Fruit fly (Drosophila melanogaster) whole organism, embryonic: ENCODE measurements around the gene Atg14.

Source experiments
- Antp ChIP-seq: fragments of 200-800 bp; sonication (Bioruptor generic); optimal IDR thresholded peaks from 3 replicates; lab custom pipeline; 2016; ENCODE audit warnings: missing biosample characterization, missing genetic modification characterization
- Atf-2 ChIP-seq: fragments of 200-800 bp; sonication (Bioruptor generic); optimal IDR thresholded peaks from 2 replicates; lab custom pipeline; 2016; ENCODE audit warnings: missing biosample characterization, missing genetic modification characterization
- B-H1 ChIP-seq: fragments of 200-800 bp; sonication (Bioruptor generic); IDR thresholded peaks from 3 replicates; pipeline ENCODE4 v1.3.6; 2022; ENCODE audit warnings: missing biosample characterization, missing genetic modification characterization
- BtbVII ChIP-seq: fragments of 200-800 bp; sonication (Bioruptor generic); optimal IDR thresholded peaks from 3 replicates; lab custom pipeline; 2017; ENCODE audit warnings: missing biosample characterization, mild to moderate bottlenecking, missing genetic modification characterization
- CG10431 ChIP-seq: fragments of 200-800 bp; sonication (Bioruptor generic); optimal IDR thresholded peaks from 3 replicates; lab custom pipeline; 2018; ENCODE audit warnings: missing biosample characterization, mild to moderate bottlenecking, missing genetic modification characterization
- CG10959 ChIP-seq: fragments of 200-800 bp; sonication (Bioruptor generic); IDR thresholded peaks from 2 replicates; pipeline ENCODE4 v1.3.6; 2022; ENCODE audit warnings: missing biosample characterization, missing genetic modification characterization
- CG12071 ChIP-seq: fragments of 200-800 bp; sonication (Bioruptor generic); optimal IDR thresholded peaks from 3 replicates; lab custom pipeline; 2018; ENCODE audit warnings: missing biosample characterization, mild to moderate bottlenecking, missing genetic modification characterization
- CG12659 ChIP-seq: fragments of 200-800 bp; sonication (Bioruptor generic); optimal IDR thresholded peaks from 3 replicates; lab custom pipeline; 2017; ENCODE audit warnings: mild to moderate bottlenecking, missing biosample characterization, missing genetic modification reagents, missing genetic modification characterization
- CG13624 ChIP-seq: fragments of 200-800 bp; sonication (Bioruptor generic); optimal IDR thresholded peaks from 2 replicates; lab custom pipeline; 2016; ENCODE audit warnings: missing biosample characterization, missing genetic modification characterization
- CG14050 ChIP-seq: fragments of 200-800 bp; sonication (Bioruptor generic); IDR thresholded peaks from 3 replicates; pipeline ENCODE4 v1.3.6; 2022; ENCODE audit warnings: missing biosample characterization, missing genetic modification characterization
- CG14441 ChIP-seq: fragments of 200-800 bp; sonication (Bioruptor generic); IDR thresholded peaks from 2 replicates; pipeline ENCODE4 v1.3.6; 2022; ENCODE audit warnings: missing biosample characterization, missing genetic modification characterization
- CG14965 ChIP-seq: fragments of 200-800 bp; sonication (Bioruptor generic); optimal IDR thresholded peaks from 2 replicates; lab custom pipeline; 2016; ENCODE audit warnings: missing biosample characterization, missing genetic modification characterization, borderline replicate concordance
- CG17359 ChIP-seq: fragments of 200-800 bp; sonication (Bioruptor generic); optimal IDR thresholded peaks from 3 replicates; lab custom pipeline; 2018; ENCODE audit warnings: missing biosample characterization, mild to moderate bottlenecking, missing genetic modification characterization, moderate library complexity
- CG17361 ChIP-seq: fragments of 200-800 bp; sonication (Bioruptor generic); IDR thresholded peaks from 3 replicates; pipeline ENCODE4 v1.3.6; 2022; ENCODE audit warnings: missing biosample characterization, missing genetic modification characterization
- CG3281 ChIP-seq: fragments of 200-800 bp; sonication (Bioruptor generic); optimal IDR thresholded peaks from 3 replicates; lab custom pipeline; 2017; ENCODE audit warnings: missing biosample characterization, mild to moderate bottlenecking, missing genetic modification characterization
- CG34224 ChIP-seq: fragments of 200-800 bp; sonication (Bioruptor generic); IDR thresholded peaks from 3 replicates; pipeline ENCODE4 v1.3.6; 2022; ENCODE audit warnings: missing biosample characterization, missing genetic modification characterization; ENCODE audit not compliant: partially characterized antibody
- CG43689 ChIP-seq: fragments of 200-800 bp; sonication (Bioruptor generic); IDR thresholded peaks from 2 replicates; pipeline ENCODE4 v1.3.6; 2022; ENCODE audit warnings: missing biosample characterization, missing genetic modification characterization
- CG4404 ChIP-seq: fragments of 200-800 bp; sonication (Bioruptor generic); IDR thresholded peaks from 2 replicates; pipeline ENCODE4 v1.3.6; 2022; ENCODE audit warnings: missing biosample characterization, missing genetic modification characterization
- CG4730 ChIP-seq: fragments of 200-800 bp; sonication (Bioruptor generic); IDR thresholded peaks from 2 replicates; pipeline ENCODE4 v1.3.6; 2022; ENCODE audit warnings: missing biosample characterization, missing genetic modification characterization
- CG4820 ChIP-seq: fragments of 200-800 bp; sonication (Bioruptor generic); optimal IDR thresholded peaks from 3 replicates; lab custom pipeline; 2016; ENCODE audit warnings: missing biosample characterization, missing genetic modification characterization
- CG6765 ChIP-seq: fragments of 200-800 bp; sonication (Bioruptor generic); optimal IDR thresholded peaks from 3 replicates; lab custom pipeline; 2017; ENCODE audit warnings: missing biosample characterization, mild to moderate bottlenecking, missing genetic modification characterization
- CHES-1-like ChIP-seq: fragments of 200-800 bp; sonication (Bioruptor generic); optimal IDR thresholded peaks from 2 replicates; lab custom pipeline; 2016; ENCODE audit warnings: missing biosample characterization, missing genetic modification characterization
- Dfd ChIP-seq, 2 experiments: fragments of >200 bp; optimal IDR thresholded peaks; 2 replicates each; lab custom pipeline; 2017; ENCODE audit warnings: missing biosample characterization in 2 of 2, missing genetic modification characterization in 2 of 2
- Dref ChIP-seq: fragments of 200-800 bp; sonication (Bioruptor generic); IDR thresholded peaks from 2 replicates; pipeline ENCODE4 v1.3.6; 2022; ENCODE audit warnings: missing biosample characterization, missing genetic modification characterization
- ERR ChIP-seq: fragments of 200-800 bp; sonication (Bioruptor generic); optimal IDR thresholded peaks from 2 replicates; lab custom pipeline; 2016; ENCODE audit warnings: missing biosample characterization, missing genetic modification characterization
- Eip74EF ChIP-seq, 2 experiments: fragments of 200-800 bp in 1 of 2; fragments of >200 bp in 1 of 2; sonication (Bioruptor generic) in 1 of 2; optimal IDR thresholded peaks; 2 replicates each; lab custom pipeline; 2017 to 2019; ENCODE audit warnings: missing biosample characterization in 2 of 2, missing genetic modification characterization in 2 of 2, mild to moderate bottlenecking in 1 of 2, moderate library complexity in 1 of 2
- Ets65A ChIP-seq: fragments of 200-800 bp; sonication (Bioruptor generic); peaks from one replicate; lab custom pipeline; 2016; ENCODE audit warnings: missing biosample characterization, missing genetic modification characterization
- Ets97D ChIP-seq: fragments of 200-800 bp; sonication (Bioruptor generic); optimal IDR thresholded peaks from 3 replicates; lab custom pipeline; 2016; ENCODE audit warnings: missing biosample characterization, missing genetic modification characterization
- Fer2 ChIP-seq: fragments of 200-800 bp; sonication (Bioruptor generic); optimal IDR thresholded peaks from 2 replicates; lab custom pipeline; 2018; ENCODE audit warnings: missing biosample characterization, mild to moderate bottlenecking, missing genetic modification characterization, moderate library complexity
- Mrtf ChIP-seq: fragments of 200-800 bp; sonication (Bioruptor generic); IDR thresholded peaks from 3 replicates; pipeline ENCODE4 v1.3.6; 2022; ENCODE audit warnings: missing biosample characterization, missing genetic modification characterization
- Myb ChIP-seq: fragments of 200-800 bp; sonication (Bioruptor generic); optimal IDR thresholded peaks from 2 replicates; lab custom pipeline; 2016; ENCODE audit warnings: missing biosample characterization, missing genetic modification characterization
- Scr ChIP-seq: fragments of 200-800 bp; sonication (Bioruptor generic); IDR thresholded peaks from 2 replicates; pipeline ENCODE4 v1.3.6; 2022; ENCODE audit warnings: missing biosample characterization, missing genetic modification characterization; ENCODE audit not compliant: partially characterized antibody
- Six4 ChIP-seq: fragments of 200-800 bp; sonication (Bioruptor generic); optimal IDR thresholded peaks from 2 replicates; lab custom pipeline; 2016; ENCODE audit warnings: missing biosample characterization, missing genetic modification characterization
- Sox100B ChIP-seq: fragments of 200-800 bp; sonication (Bioruptor generic); optimal IDR thresholded peaks from 3 replicates; lab custom pipeline; 2018; ENCODE audit warnings: missing biosample characterization, mild to moderate bottlenecking, missing genetic modification characterization
- Sry-β ChIP-seq: fragments of 200-800 bp; sonication (Bioruptor generic); optimal IDR thresholded peaks from 2 replicates; lab custom pipeline; 2018; ENCODE audit warnings: missing biosample characterization, mild to moderate bottlenecking, missing genetic modification characterization, moderate library complexity
- Tbp ChIP-seq: fragments of >200 bp; optimal IDR thresholded peaks from 2 replicates; lab custom pipeline; 2018; ENCODE audit warnings: missing biosample characterization, missing genetic modification characterization
- ap ChIP-seq: fragments of 200-800 bp; sonication (Bioruptor generic); IDR thresholded peaks from 2 replicates; pipeline ENCODE4 v1.3.6; 2022; ENCODE audit warnings: missing biosample characterization, missing genetic modification characterization
- bsh ChIP-seq, 2 experiments: fragments of 200-800 bp; sonication (Bioruptor generic); optimal IDR thresholded peaks; 2 replicates each; lab custom pipeline; 2017 to 2018; ENCODE audit warnings: mild to moderate bottlenecking in 2 of 2, missing biosample characterization in 2 of 2, missing genetic modification characterization in 2 of 2, moderate library complexity in 1 of 2
- caup ChIP-seq: fragments of 200-800 bp; sonication (Bioruptor generic); optimal IDR thresholded peaks from 3 replicates; lab custom pipeline; 2017; ENCODE audit warnings: missing biosample characterization, mild to moderate bottlenecking, missing genetic modification characterization, moderate library complexity; ENCODE audit not compliant: severe bottlenecking
- chm ChIP-seq: fragments of 200-800 bp; sonication (Bioruptor generic); IDR thresholded peaks from 2 replicates; pipeline ENCODE4 v1.3.6; 2022; ENCODE audit warnings: missing biosample characterization, missing genetic modification characterization
- chn ChIP-seq: fragments of 200-800 bp; sonication (Bioruptor generic); optimal IDR thresholded peaks from 2 replicates; lab custom pipeline; 2016; ENCODE audit warnings: missing biosample characterization, missing genetic modification characterization
- fd64A ChIP-seq: fragments of 200-800 bp; sonication (Bioruptor generic); optimal IDR thresholded peaks from 3 replicates; lab custom pipeline; 2018; ENCODE audit warnings: missing biosample characterization, mild to moderate bottlenecking, missing genetic modification characterization
- her ChIP-seq: fragments of 200-800 bp; sonication (Bioruptor generic); optimal IDR thresholded peaks from 2 replicates; lab custom pipeline; 2016; ENCODE audit warnings: missing biosample characterization, missing genetic modification characterization
- insv ChIP-seq, 2 experiments: fragments of 200-800 bp; sonication (Bioruptor generic); optimal IDR thresholded peaks; 3 replicates each; lab custom pipeline; 2016 to 2018; ENCODE audit warnings: missing biosample characterization in 2 of 2, missing genetic modification characterization in 2 of 2
- lola ChIP-seq, 3 experiments: fragments of >200 bp in 2 of 3; fragments of 200-800 bp in 1 of 3; sonication (Bioruptor generic) in 1 of 3; optimal IDR thresholded peaks; 2 replicates each; lab custom pipeline; 2017 to 2019; ENCODE audit warnings: missing biosample characterization in 3 of 3, missing genetic modification characterization in 3 of 3, mild to moderate bottlenecking in 1 of 3, moderate library complexity in 1 of 3
- maf-S ChIP-seq: fragments of 200-800 bp; sonication (Bioruptor generic); optimal IDR thresholded peaks from 2 replicates; lab custom pipeline; 2016; ENCODE audit warnings: missing biosample characterization, missing genetic modification characterization
- nmo ChIP-seq: fragments of 200-800 bp; sonication (Bioruptor generic); optimal IDR thresholded peaks from 2 replicates; lab custom pipeline; 2018; ENCODE audit warnings: missing biosample characterization, mild to moderate bottlenecking, missing genetic modification characterization, moderate library complexity
- oc ChIP-seq: fragments of 200-800 bp; sonication (Bioruptor generic); optimal IDR thresholded peaks from 2 replicates; lab custom pipeline; 2018; ENCODE audit warnings: missing biosample characterization, mild to moderate bottlenecking, missing genetic modification characterization, moderate library complexity
- row ChIP-seq: fragments of 200-800 bp; sonication (Bioruptor generic); IDR thresholded peaks from 3 replicates; pipeline ENCODE4 v1.3.6; 2022; ENCODE audit warnings: missing biosample characterization, missing genetic modification characterization
- sisA ChIP-seq: fragments of 200-800 bp; sonication (Bioruptor generic); IDR thresholded peaks from 2 replicates; pipeline ENCODE4 v1.3.6; 2022; ENCODE audit warnings: missing biosample characterization, missing genetic modification characterization

Gene Atg14

DNA sequence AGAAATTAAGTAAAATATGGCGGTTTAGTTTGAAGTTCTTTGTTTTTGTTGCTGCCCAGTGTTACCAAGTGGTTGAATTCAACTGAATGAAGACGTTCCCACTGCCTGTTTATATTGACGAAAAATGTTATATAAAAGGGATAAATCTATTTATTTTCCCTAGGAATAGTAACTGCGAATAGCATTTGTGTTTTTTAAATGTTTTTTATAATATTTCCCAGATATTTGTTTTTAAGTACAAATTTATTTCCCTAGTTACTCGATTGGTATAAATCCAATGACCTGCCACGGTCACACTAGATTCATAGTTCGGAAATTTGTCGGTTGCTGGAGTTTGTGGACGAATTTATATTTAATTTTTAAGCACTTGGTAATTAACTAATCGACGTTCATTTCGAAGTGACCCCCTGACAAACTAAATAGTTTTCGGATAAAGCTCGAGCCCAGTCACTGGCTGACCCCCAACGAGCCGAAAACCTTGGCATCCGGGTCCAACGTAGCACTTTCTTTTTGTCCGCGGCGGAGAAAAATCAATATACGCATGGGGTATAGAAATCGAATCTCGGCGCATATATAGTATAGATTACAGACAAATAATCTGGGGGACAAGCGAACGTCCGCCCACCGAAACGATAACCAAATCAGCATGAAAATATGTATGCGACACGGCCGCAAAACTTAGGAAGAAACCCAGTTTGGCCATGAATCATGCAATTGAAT is 14.9 kb downstream of the Atg14 start, which contains the start of the genes dgt6 and Vha100-1 (continued):
- TF ChIP-seq Sry-β (GFP tag; lab: Kevin White, UChicago) (peak; percentile 14), Dref (GFP tag; lab: Robert Waterston, UW) (peak; percentile 30; the same call in 1 of the 2 replicates), bsh (GFP tag; optimal IDR thresholded peaks at IDR 0.05; lab: Kevin White, UChicago) (no peak), CG12071 (GFP tag; lab: Kevin White, UChicago) (no peak), B-H1 (GFP tag; lab: Robert Waterston, UW) (no peak), chm (no peak), fd64A (no peak), CG17359 (tag; lab: Kevin White, UChicago) (no peak), Eip74EF (GFP tag; optimal IDR thresholded peaks at IDR 0.05; lab: Kevin White, UChicago) (no peak), CG6765 (GFP tag; lab: Kevin White, UChicago) (no peak), insv (GFP tag; optimal IDR thresholded peaks at IDR 0.05; lab: Kevin White, UChicago) (peak in 1 of 2 experiments; percentile 13), oc (tag; lab: Kevin White, UChicago) (no peak), caup (no peak), Mrtf (GFP tag; lab: Robert Waterston, UW) (no peak), ERR (no peak), CG13624 (GFP tag; lab: Kevin White, UChicago) (no peak), CG4404 (GFP tag; lab: Robert Waterston, UW) (no peak), CG43689 (no peak), Antp (GFP tag; lab: Kevin White, UChicago) (no peak), her (GFP tag; lab: Kevin White, UChicago) (no peak), row (GFP tag; lab: Robert Waterston, UW) (peak; percentile 74), Ets65A (GFP tag; lab: Kevin White, UChicago) (no peak), Ets97D (GFP tag; lab: Kevin White, UChicago) (no peak), CG10431 (GFP tag; lab: Kevin White, UChicago) (no peak), BtbVII (GFP tag; lab: Kevin White, UChicago) (no peak), Fer2 (tag; lab: Kevin White, UChicago) (no peak), nmo (GFP tag; lab: Kevin White, UChicago) (peak; percentile 65), CG10959 (GFP tag; lab: Robert Waterston, UW) (no peak), Scr (GFP tag; lab: Robert Waterston, UW) (peak; percentile 27; the same call in 1 of the 2 replicates), Dfd (GFP tag; optimal IDR thresholded peaks at IDR 0.05; lab: Kevin White, UChicago) (no peak), ap (GFP tag; lab: Robert Waterston, UW) (no peak), Atf-2 (GFP tag; lab: Kevin White, UChicago) (no peak), Myb (GFP tag; lab: Kevin White, UChicago) (no peak), chn (GFP tag; lab: Kevin White, UChicago) (no peak), CG4730 (no peak), CG14965 (GFP tag; lab: Kevin White, UChicago) (no peak), CG14050 (GFP tag; lab: Robert Waterston, UW) (no peak), lola (GFP tag; optimal IDR thresholded peaks at IDR 0.05; lab: Kevin White, UChicago) (peak in 1 of 3 experiments; percentile 26), Tbp (GFP tag; lab: Kevin White, UChicago) (no peak), Sox100B (GFP tag; lab: Kevin White, UChicago) (no peak), CG4820 (GFP tag; lab: Kevin White, UChicago) (peak; percentile 29), CG34224 (no peak), CG3281 (GFP tag; lab: Kevin White, UChicago) (no peak), maf-S (GFP tag; lab: Kevin White, UChicago) (no peak), CG12659 (GFP tag; lab: Kevin White, UChicago) (peak; percentile 49), CG17361 (GFP tag; lab: Robert Waterston, UW) (no peak), sisA (GFP tag; lab: Robert Waterston, UW) (no peak), CG14441 (GFP tag; lab: Robert Waterston, UW) (no peak), CHES-1-like (no peak), Six4 (GFP tag; lab: Kevin White, UChicago) (no peak)
